Fruit fly (Drosophila melanogaster): ENCODE results near the gene CG31036.

Gene CG31036

DNA sequence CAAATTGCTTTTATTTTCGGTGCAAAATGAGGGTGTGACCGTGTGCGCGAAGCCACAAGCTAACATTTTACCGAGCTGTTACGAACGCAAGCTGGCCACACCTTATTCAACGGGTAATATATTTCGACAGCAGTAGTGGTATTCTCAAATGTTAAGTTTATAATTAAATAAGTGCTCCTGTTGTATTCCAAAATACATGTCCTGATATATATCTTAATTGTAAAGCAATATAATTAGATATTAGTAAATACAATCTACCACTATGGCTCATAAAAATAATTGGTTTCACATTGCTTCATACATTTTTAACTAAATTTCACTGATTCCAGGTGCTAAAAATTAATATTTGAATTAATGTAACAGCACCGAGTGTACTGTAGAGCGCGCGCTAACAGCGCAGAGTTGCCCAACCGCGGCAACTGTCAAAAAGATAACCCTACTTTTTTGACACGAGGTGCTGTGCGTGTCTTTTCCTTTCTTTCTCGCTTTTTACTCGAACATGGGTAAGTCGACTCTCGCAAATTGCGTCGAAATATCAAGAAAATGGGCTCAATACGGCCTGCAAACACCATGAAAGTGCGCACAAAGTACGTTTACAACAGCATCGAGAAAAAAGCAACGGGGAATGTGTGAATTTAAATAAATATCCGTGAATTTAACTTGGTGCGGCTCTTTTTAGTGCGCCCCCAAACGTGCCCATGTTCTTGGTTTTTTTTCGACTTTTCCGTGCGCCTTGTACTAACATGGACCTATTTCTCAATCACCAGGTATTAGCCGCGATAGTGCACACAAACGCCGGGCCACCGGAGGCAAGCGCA lies 46.3 kb upstream of the CG31036 start, which contains the start of the genes CG15514 and RpS8 (continued):
- TF ChIP-seq CG6765 (GFP tag; optimal IDR thresholded peaks at IDR 0.05) = peak; percentile 69
- TF ChIP-seq CG32767 (GFP tag; IDR thresholded peaks at IDR 0.05) = no peak
- no peak for TF ChIP-seq CG9437 (GFP tag; optimal IDR thresholded peaks at IDR 0.05)
- TF ChIP-seq oc (tag; optimal IDR thresholded peaks at IDR 0.05) = peak; percentile 13
- peak; percentile 51 for TF ChIP-seq pfk (GFP tag; optimal IDR thresholded peaks at IDR 0.05)
- peak; percentile 29 for TF ChIP-seq az2 (GFP tag; optimal IDR thresholded peaks at IDR 0.05)
- peak; percentile 22 for TF ChIP-seq CG12219 (GFP tag; optimal IDR thresholded peaks at IDR 0.05)
- peak; percentile 64; the same call in 2 of the 3 replicates for TF ChIP-seq zfh1 (GFP tag; IDR thresholded peaks at IDR 0.05)
- TF ChIP-seq CG13894 (tag; optimal IDR thresholded peaks at IDR 0.05) = peak; percentile 39
- no peak for TF ChIP-seq CG15011 (GFP tag; optimal IDR thresholded peaks at IDR 0.05)
- peak; percentile 100 for TF ChIP-seq CG17186 (GFP tag; optimal IDR thresholded peaks at IDR 0.05)
- TF ChIP-seq emc (GFP tag; optimal IDR thresholded peaks at IDR 0.05) = peak; percentile 3
- peak; percentile 21 for TF ChIP-seq CG4820 (GFP tag; optimal IDR thresholded peaks at IDR 0.05)
- peak; percentile 72 for TF ChIP-seq CG4328 (GFP tag; optimal IDR thresholded peaks at IDR 0.05)
- no peak for TF ChIP-seq CG6272 (GFP tag; IDR thresholded peaks at IDR 0.05)
- peak; percentile 97 for TF ChIP-seq Ets97D (GFP tag; optimal IDR thresholded peaks at IDR 0.05)
- TF ChIP-seq Hr51 (GFP tag; optimal IDR thresholded peaks at IDR 0.05) = no peak
- peak; percentile 42 for TF ChIP-seq CG4424 (GFP tag; optimal IDR thresholded peaks at IDR 0.05)
- TF ChIP-seq klu (GFP tag; IDR thresholded peaks at IDR 0.05) = no peak
- peak; percentile 76 for TF ChIP-seq CG34376 (GFP tag; optimal IDR thresholded peaks at IDR 0.05)
- 0 out of 2 replicates have a peak, but pooled peaks have one; percentile 38 for TF ChIP-seq CG31224 (GFP tag; IDR thresholded peaks at IDR 0.05)
- peak; percentile 72 for TF ChIP-seq nerfin-1 (tag; optimal IDR thresholded peaks at IDR 0.05)
- TF ChIP-seq Optix (GFP tag; IDR thresholded peaks at IDR 0.05) = peak; percentile 33; the same call in 1 of the 3 replicates
- TF ChIP-seq CG16863 (GFP tag; optimal IDR thresholded peaks at IDR 0.05) = no peak
- 0 out of 2 replicates have a peak, but pooled peaks have one; percentile 10 for TF ChIP-seq seq (GFP tag; IDR thresholded peaks at IDR 0.05)
- TF ChIP-seq CkIIα-i1 (GFP tag; IDR thresholded peaks at IDR 0.05) = no peak
- peak; percentile 63 for TF ChIP-seq CG14014 (GFP tag; IDR thresholded peaks at IDR 0.05)
- TF ChIP-seq CG11247 (GFP tag; IDR thresholded peaks at IDR 0.05) = 0 out of 2 replicates have a peak, but pooled peaks have one; percentile 28
- TF ChIP-seq jing (GFP tag; optimal IDR thresholded peaks at IDR 0.05) = no peak
- TF ChIP-seq CG2120 (GFP tag; optimal IDR thresholded peaks at IDR 0.05) = peak; percentile 43
- peak; percentile 7 for TF ChIP-seq tx (GFP tag; optimal IDR thresholded peaks at IDR 0.05)
- peak; percentile 24 for TF ChIP-seq Camta (GFP tag; optimal IDR thresholded peaks at IDR 0.05)
- TF ChIP-seq Rfx (GFP tag; IDR thresholded peaks at IDR 0.05) = peak; percentile 73
- TF ChIP-seq CG12769 (tag; optimal IDR thresholded peaks at IDR 0.05) = no peak
- TF ChIP-seq kah (GFP tag; optimal IDR thresholded peaks at IDR 0.05) = peak; percentile 30
- no peak for TF ChIP-seq Dref (GFP tag; IDR thresholded peaks at IDR 0.05)
- peak; percentile 7; the same call in 1 of the 2 replicates for TF ChIP-seq sisA (GFP tag; IDR thresholded peaks at IDR 0.05)
- no peak for TF ChIP-seq CG8765 (GFP tag; IDR thresholded peaks at IDR 0.05)
- peak; percentile 66 for TF ChIP-seq D19A (tag; optimal IDR thresholded peaks at IDR 0.05)
- TF ChIP-seq CG10543 (GFP tag; optimal IDR thresholded peaks at IDR 0.05) = peak; percentile 87
- no peak for TF ChIP-seq aop (GFP tag; IDR thresholded peaks at IDR 0.05)
- TF ChIP-seq grau (tag; optimal IDR thresholded peaks at IDR 0.05) = peak; percentile 64
- TF ChIP-seq CG9876 (GFP tag; optimal IDR thresholded peaks at IDR 0.05) = peak; percentile 6
- no peak for TF ChIP-seq dimm (GFP tag; IDR thresholded peaks at IDR 0.05)
- TF ChIP-seq Oli (tag; optimal IDR thresholded peaks at IDR 0.05) = peak; percentile 45
- peak; percentile 28 for TF ChIP-seq CG13624 (GFP tag; optimal IDR thresholded peaks at IDR 0.05)
- peak; percentile 41 for TF ChIP-seq da (GFP tag; optimal IDR thresholded peaks at IDR 0.05)
- TF ChIP-seq Dbx (GFP tag; IDR thresholded peaks at IDR 0.05) = peak; percentile 67
- TF ChIP-seq hth (optimal IDR thresholded peaks at IDR 0.05) = no peak
- TF ChIP-seq slp2 (GFP tag; optimal IDR thresholded peaks at IDR 0.05) = peak; percentile 19
